Worm (Caenorhabditis elegans): Measurements from ENCODE around the gene abts-3.

Gene abts-3

ce11 chrII:6148369-6148768 lies 15.7 kb downstream of the abts-3 start:
- TF ChIP-seq elt-2 (tag; optimal IDR thresholded peaks at IDR 0.05) (no peak), unc-42 (tag; optimal IDR thresholded peaks at IDR 0.05) (peak; percentile 98), ceh-9 (tag; optimal IDR thresholded peaks at IDR 0.05) (no peak), ceh-19 (GFP tag; optimal IDR thresholded peaks at IDR 0.05) (no peak), ceh-31 (tag; optimal IDR thresholded peaks at IDR 0.05) (peak; percentile 12)

ce11 chrII:6149434-6149833 lies 16.7 kb downstream of the abts-3 start:
- TF ChIP-seq ceh-22 (tag; optimal IDR thresholded peaks at IDR 0.05) (no peak), unc-42 (tag; optimal IDR thresholded peaks at IDR 0.05) (peak; percentile 62), ceh-9 (tag; optimal IDR thresholded peaks at IDR 0.05) (no peak), rnt-1 (tag; optimal IDR thresholded peaks at IDR 0.05) (no peak), K09A11.1 (tag; optimal IDR thresholded peaks at IDR 0.05; ENCODE audit: insufficient read depth) (no peak), fax-1 (tag; optimal IDR thresholded peaks at IDR 0.05) (no peak)

- TF ChIP-seq ceh-6 (GFP tag; optimal IDR thresholded peaks at IDR 0.05) (no peak), ceh-45 (GFP tag; IDR thresholded peaks at IDR 0.05) (no peak), fkh-6 (tag; optimal IDR thresholded peaks at IDR 0.05) (no peak), hlh-13 (GFP tag; optimal IDR thresholded peaks at IDR 0.05) (no peak), sdc-2 (tag; optimal IDR thresholded peaks at IDR 0.05) (no peak), C38D4.7 (GFP tag; optimal IDR thresholded peaks at IDR 0.05) (no peak), ceh-34 (tag; optimal IDR thresholded peaks at IDR 0.05) (no peak), pax-1 (tag; optimal IDR thresholded peaks at IDR 0.05) (no peak), pha-2 (tag; optimal IDR thresholded peaks at IDR 0.05) (no peak), tbx-7 (tag; optimal IDR thresholded peaks at IDR 0.05) (no peak), ceh-9 (tag; optimal IDR thresholded peaks at IDR 0.05) (no peak), eyg-1 (tag; optimal IDR thresholded peaks at IDR 0.05) (no peak), gmeb-2 (tag; optimal IDR thresholded peaks at IDR 0.05) (no peak), unc-3 (GFP tag; conservative IDR thresholded peaks at IDR 0.05) (no peak), unc-3 (tag; optimal IDR thresholded peaks at IDR 0.05) (no peak), unc-86 (tag; optimal IDR thresholded peaks at IDR 0.05) (no peak), unc-55 (GFP tag; optimal IDR thresholded peaks at IDR 0.05) (no peak), ceh-18 (tag; optimal IDR thresholded peaks at IDR 0.05) (no peak)
Observed at ce11 chrII:6158111-6158510, 25.4 kb downstream of the abts-3 start.

ce11 chrII:6160994-6161393 lies 28.3 kb downstream of the abts-3 start, which contains the start of gene exp-1:
Gene exp-1, minus strand, starts transcription at chrII:6161094.
- no peak for TF ChIP-seq ceh-2 (tag; optimal IDR thresholded peaks at IDR 0.05)
- no peak for TF ChIP-seq hlh-8 (tag; optimal IDR thresholded peaks at IDR 0.05)
- no peak for TF ChIP-seq F13H6.1 (tag; optimal IDR thresholded peaks at IDR 0.05)
- TF ChIP-seq pha-4 (tag; optimal IDR thresholded peaks at IDR 0.05), result no peak
- no peak for TF ChIP-seq unc-3 (GFP tag; conservative IDR thresholded peaks at IDR 0.05)
- TF ChIP-seq unc-3 (tag; optimal IDR thresholded peaks at IDR 0.05), result no peak
- no peak for TF ChIP-seq tbx-7 (tag; optimal IDR thresholded peaks at IDR 0.05)
- TF ChIP-seq unc-55 (GFP tag; optimal IDR thresholded peaks at IDR 0.05), result no peak
- no peak for TF ChIP-seq dve-1 (tag; optimal IDR thresholded peaks at IDR 0.05)
- TF ChIP-seq nhr-232 (tag; optimal IDR thresholded peaks at IDR 0.05), result no peak
- TF ChIP-seq rnt-1 (tag; optimal IDR thresholded peaks at IDR 0.05), result no peak
- TF ChIP-seq nhr-11 (tag; optimal IDR thresholded peaks at IDR 0.05), result no peak
- TF ChIP-seq ahr-1 (tag; optimal IDR thresholded peaks at IDR 0.05), result no peak
- no peak for TF ChIP-seq ceh-18 (tag; optimal IDR thresholded peaks at IDR 0.05)

- no peak for TF ChIP-seq K09A11.1 (tag; optimal IDR thresholded peaks at IDR 0.05; ENCODE audit: insufficient read depth)
- TF ChIP-seq unc-42 (tag; optimal IDR thresholded peaks at IDR 0.05), result peak; percentile 0
Observed at ce11 chrII:6165152-6165551, 32.5 kb downstream of the abts-3 start.

Data from whole organism, late embryonic.